Worm (Caenorhabditis elegans): ENCODE data around the gene F58H1.7.
A peak's percentile ranks its signal among the peaks of the same experiment; 100 is the strongest.

DNA sequence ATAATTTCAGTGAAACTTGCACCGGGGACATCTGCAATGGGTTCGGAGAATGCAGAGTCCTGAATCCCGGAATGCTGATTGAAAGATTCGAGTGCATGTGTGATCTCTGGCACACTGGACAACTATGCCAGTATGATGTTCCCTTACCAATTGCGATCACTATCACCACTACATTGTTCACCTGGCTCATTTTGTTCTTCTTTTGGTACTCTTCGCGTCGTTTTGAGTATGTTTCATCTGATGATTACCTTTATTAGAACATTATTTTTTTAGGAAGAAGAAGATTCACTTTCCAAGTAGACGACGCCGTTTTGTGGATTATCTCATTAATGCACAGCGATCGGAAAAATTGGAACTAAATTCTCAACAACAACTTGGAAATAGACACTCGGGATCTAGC is 20.9 kb downstream of the F58H1.7 start:
- TF ChIP-seq dpl-1 (GFP tag; optimal IDR thresholded peaks at IDR 0.05) (no peak), aha-1 (tag) (peak; percentile 78), zip-11 (GFP tag; IDR thresholded peaks at IDR 0.05) (no peak)
